Worm (Caenorhabditis elegans): ENCODE data around the gene clec-66.

Gene clec-66

DNA sequence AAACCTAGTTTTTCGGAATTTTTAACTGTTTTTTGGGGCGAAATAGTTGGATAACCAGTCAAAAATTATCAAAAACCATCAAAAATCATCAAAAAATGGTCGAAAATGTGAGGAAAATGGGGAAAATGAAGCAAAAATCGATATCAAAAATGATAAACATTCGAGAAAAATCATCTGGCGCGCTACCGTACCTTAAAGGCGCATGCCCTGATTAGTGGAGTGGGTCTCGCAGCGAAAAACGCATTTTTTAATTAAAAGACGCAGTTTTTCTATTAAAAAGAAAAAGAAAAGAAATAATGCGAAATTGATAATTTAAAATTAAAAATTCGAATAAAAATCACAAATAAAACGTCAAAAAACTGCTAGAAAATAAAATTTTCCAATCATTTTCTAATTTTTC lies 23.8 kb upstream of the clec-66 start, which contains the start of gene F35C5.1:
Gene F35C5.1 (plus strand): TSS at position 399 of the 400 bp plus-strand sequence.
- TF ChIP-seq zag-1 (tag; optimal IDR thresholded peaks at IDR 0.05) (no peak), sma-3 (GFP tag; optimal IDR thresholded peaks at IDR 0.05) (no peak), C34F6.9 (tag; optimal IDR thresholded peaks at IDR 0.05) (no peak), crh-2 (tag; optimal IDR thresholded peaks at IDR 0.05) (no peak), ztf-1 (GFP tag; conservative IDR thresholded peaks at IDR 0.05) (no peak), lin-13 (GFP tag; optimal IDR thresholded peaks at IDR 0.05) (no peak), blmp-1 (tag; optimal IDR thresholded peaks at IDR 0.05; ENCODE audit: insufficient read depth) (no peak), nhr-23 (tag; optimal IDR thresholded peaks at IDR 0.05) (no peak), R02D3.7 (tag; optimal IDR thresholded peaks at IDR 0.05) (no peak)

ce11 chrII:12884972-12885371 lies 19.2 kb upstream of the clec-66 start, which contains the start of gene sra-14:
Gene sra-14 (plus strand): TSS chrII:12885272.
- TF ChIP-seq crh-2 (tag; optimal IDR thresholded peaks at IDR 0.05), result no peak

- TF ChIP-seq nhr-11 (tag; optimal IDR thresholded peaks at IDR 0.05), result no peak
- no peak for TF ChIP-seq nhr-23 (tag; optimal IDR thresholded peaks at IDR 0.05)
- no peak for TF ChIP-seq nhr-6 (tag; optimal IDR thresholded peaks at IDR 0.05)
- TF ChIP-seq egl-27 (tag; optimal IDR thresholded peaks at IDR 0.05), result no peak
- no peak for TF ChIP-seq unc-55 (GFP tag; optimal IDR thresholded peaks at IDR 0.05)
- no peak for TF ChIP-seq ama-1 (optimal IDR thresholded peaks at IDR 0.05)
- TF ChIP-seq ceh-82 (tag; optimal IDR thresholded peaks at IDR 0.05), result no peak
- no peak for TF ChIP-seq ZK546.5 (tag; optimal IDR thresholded peaks at IDR 0.05)
- TF ChIP-seq sem-4 (tag; optimal IDR thresholded peaks at IDR 0.05), result no peak
- TF ChIP-seq lin-11 (tag; optimal IDR thresholded peaks at IDR 0.05), result no peak
- no peak for TF ChIP-seq nhr-237 (tag; optimal IDR thresholded peaks at IDR 0.05)
- no peak for TF ChIP-seq ztf-1 (GFP tag; conservative IDR thresholded peaks at IDR 0.05)
- no peak for TF ChIP-seq elt-1 (tag; optimal IDR thresholded peaks at IDR 0.05)
- no peak for TF ChIP-seq unc-62 (GFP tag; optimal IDR thresholded peaks at IDR 0.05)
- TF ChIP-seq mab-5 (tag; optimal IDR thresholded peaks at IDR 0.05), result no peak
- TF ChIP-seq fos-1 (tag; optimal IDR thresholded peaks at IDR 0.05), result no peak
- TF ChIP-seq peb-1 (tag; optimal IDR thresholded peaks at IDR 0.05), result no peak
- TF ChIP-seq lin-39 (tag; optimal IDR thresholded peaks at IDR 0.05), result no peak
- TF ChIP-seq snpc-4 (tag; optimal IDR thresholded peaks at IDR 0.05), result no peak
- no peak for TF ChIP-seq nhr-25 (tag; optimal IDR thresholded peaks at IDR 0.05)
These were observed 15.7 kb upstream of the clec-66 start, which contains the start of gene F35C5.3 for ce11 chrII:12888471-12888870. Gene F35C5.3 (plus strand): TSS chrII:12888771.

- peak; percentile 77 for TF ChIP-seq fos-1 (tag; optimal IDR thresholded peaks at IDR 0.05)
- no peak for TF ChIP-seq sma-3 (GFP tag; optimal IDR thresholded peaks at IDR 0.05)
These were observed 11.8 kb upstream of the clec-66 start for ce11 chrII:12892407-12892806.

DNA sequence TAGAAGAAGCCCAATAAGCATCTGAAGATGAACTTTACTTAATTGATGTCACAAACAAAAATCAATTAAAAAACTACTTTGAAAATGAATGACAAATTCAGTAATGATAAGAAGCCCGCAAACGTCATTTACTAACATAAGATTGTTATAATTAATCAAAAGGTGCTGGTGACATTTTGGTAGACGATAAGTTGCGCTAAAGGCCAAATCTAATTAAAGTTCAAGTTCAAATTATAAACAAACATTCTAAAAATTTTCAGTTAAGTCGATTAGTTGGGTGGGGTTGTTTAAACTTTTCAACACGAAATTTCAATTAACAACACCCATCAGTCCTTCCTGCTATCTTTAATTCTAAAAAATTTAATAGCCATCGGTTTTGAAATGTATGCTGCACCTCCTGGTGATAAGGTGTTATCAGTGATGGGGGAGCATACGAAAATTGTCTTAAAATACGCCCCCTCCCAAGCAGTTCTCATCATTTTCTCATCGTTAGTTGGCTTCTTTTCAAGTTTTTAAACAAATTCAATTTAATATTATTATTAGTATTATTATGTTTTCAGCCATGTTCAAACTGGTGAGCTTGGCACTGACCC lies 9.0 kb upstream of the clec-66 start, which contains the start of the genes clec-62 and clec-63:
Gene clec-62 (minus strand): TSS at position 51 of the 593 bp plus-strand sequence.
Gene clec-63 (plus strand): TSS at position 561 of the 593 bp plus-strand sequence.
- no peak for TF ChIP-seq ztf-11 (tag; optimal IDR thresholded peaks at IDR 0.05)
- TF ChIP-seq skn-1 (tag; optimal IDR thresholded peaks at IDR 0.05), result peak; percentile 29
- no peak for TF ChIP-seq gmeb-1 (tag; optimal IDR thresholded peaks at IDR 0.05)
- peak; percentile 30 for TF ChIP-seq crh-2 (tag; optimal IDR thresholded peaks at IDR 0.05)
- no peak for TF ChIP-seq snpc-4 (tag; optimal IDR thresholded peaks at IDR 0.05)
- peak; percentile 93 for TF ChIP-seq fos-1 (tag; optimal IDR thresholded peaks at IDR 0.05)
- TF ChIP-seq nhr-10 (tag; optimal IDR thresholded peaks at IDR 0.05), result no peak

- TF ChIP-seq ztf-1 (GFP tag; conservative IDR thresholded peaks at IDR 0.05), result no peak
- TF ChIP-seq elt-1 (tag; optimal IDR thresholded peaks at IDR 0.05), result no peak
- no peak for TF ChIP-seq dmd-4 (tag; optimal IDR thresholded peaks at IDR 0.05)
- TF ChIP-seq sem-4 (tag; optimal IDR thresholded peaks at IDR 0.05), result no peak
- no peak for TF ChIP-seq nhr-77 (tag; optimal IDR thresholded peaks at IDR 0.05)
- no peak for TF ChIP-seq peb-1 (tag; optimal IDR thresholded peaks at IDR 0.05)
- TF ChIP-seq nhr-12 (tag; optimal IDR thresholded peaks at IDR 0.05), result no peak
These were observed 7.5 kb upstream of the clec-66 start for ce11 chrII:12896666-12897065.

Data from whole organism, L2 larva.